Fruit fly (Drosophila melanogaster) whole organism, embryonic: ENCODE data around the gene Dpp10.
A peak's percentile ranks its signal among the peaks of the same experiment; 100 is the strongest.

Source experiments
- B-H2 ChIP-seq: fragments of 200-800 bp; sonication (Bioruptor generic); optimal IDR thresholded peaks from 2 replicates; lab custom pipeline; 2018; ENCODE audit warnings: missing biosample characterization, mild to moderate bottlenecking, missing genetic modification characterization
- CG1024 ChIP-seq: fragments of 200-800 bp; sonication (Bioruptor generic); IDR thresholded peaks from 2 replicates; pipeline ENCODE4 v1.3.6; 2022; ENCODE audit warnings: missing biosample characterization, missing genetic modification characterization
- CG10321 ChIP-seq: fragments of 200-800 bp; sonication (Bioruptor generic); IDR thresholded peaks from 2 replicates; pipeline ENCODE4 v1.3.6; 2022; ENCODE audit warnings: missing biosample characterization, missing genetic modification characterization
- CG11085 ChIP-seq: fragments of 200-800 bp; sonication (Bioruptor generic); IDR thresholded peaks from 2 replicates; pipeline ENCODE4 v1.3.6; 2022; ENCODE audit warnings: missing biosample characterization, missing genetic modification characterization
- CG11456 ChIP-seq: fragments of 200-800 bp; sonication (Bioruptor generic); IDR thresholded peaks from 3 replicates; pipeline ENCODE4 v1.3.6; 2022; ENCODE audit warnings: missing biosample characterization, missing genetic modification characterization
- CG11560 ChIP-seq: fragments of 200-800 bp; sonication (Bioruptor generic); IDR thresholded peaks from 3 replicates; pipeline ENCODE4 v1.3.6; 2022; ENCODE audit warnings: missing biosample characterization, missing genetic modification characterization
- CG12769 ChIP-seq: fragments of 200-800 bp; sonication (Bioruptor generic); optimal IDR thresholded peaks from 2 replicates; lab custom pipeline; 2019; ENCODE audit warnings: missing biosample characterization, mild to moderate bottlenecking, missing genetic modification characterization, moderate library complexity
- CG14710 ChIP-seq: fragments of 200-800 bp; sonication (Bioruptor generic); optimal IDR thresholded peaks from 3 replicates; lab custom pipeline; 2019; ENCODE audit warnings: missing biosample characterization, mild to moderate bottlenecking, missing genetic modification characterization, moderate library complexity
- CG15514 ChIP-seq: fragments of 200-800 bp; sonication (Bioruptor generic); optimal IDR thresholded peaks from 3 replicates; lab custom pipeline; 2017; ENCODE audit warnings: missing biosample characterization, missing genetic modification characterization, mild to moderate bottlenecking, moderate library complexity, missing genetic modification reagents
- CG17385 ChIP-seq: fragments of 200-800 bp; sonication (Bioruptor generic); optimal IDR thresholded peaks from 3 replicates; lab custom pipeline; 2018; ENCODE audit warnings: missing biosample characterization, mild to moderate bottlenecking, missing genetic modification characterization
- CG17829 ChIP-seq: fragments of 200-800 bp; optimal IDR thresholded peaks from 2 replicates; lab custom pipeline; 2019; ENCODE audit warnings: missing biosample characterization, mild to moderate bottlenecking, missing genetic modification characterization, moderate library complexity
- CG17912 ChIP-seq: fragments of 200-800 bp; sonication (Bioruptor generic); optimal IDR thresholded peaks from 2 replicates; lab custom pipeline; 2018; ENCODE audit warnings: missing biosample characterization, mild to moderate bottlenecking, missing genetic modification characterization
- CG1792 ChIP-seq: fragments of 200-800 bp; sonication (Bioruptor generic); optimal IDR thresholded peaks from 2 replicates; lab custom pipeline; 2016; ENCODE audit warnings: missing biosample characterization, missing genetic modification characterization
- CG18262 ChIP-seq: fragments of 200-800 bp; optimal IDR thresholded peaks from 3 replicates; lab custom pipeline; 2019; ENCODE audit warnings: missing biosample characterization, mild to moderate bottlenecking, missing genetic modification characterization, moderate library complexity
- CG2116 ChIP-seq: fragments of 200-800 bp; sonication (Bioruptor generic); optimal IDR thresholded peaks from 3 replicates; lab custom pipeline; 2018; ENCODE audit warnings: missing biosample characterization, mild to moderate bottlenecking, missing genetic modification characterization
- CG2875 ChIP-seq: fragments of 200-800 bp; sonication (Bioruptor generic); optimal IDR thresholded peaks from 2 replicates; lab custom pipeline; 2017; ENCODE audit warnings: missing biosample characterization, mild to moderate bottlenecking, missing genetic modification characterization, missing genetic modification reagents
- CG32767 ChIP-seq: fragments of 200-800 bp; sonication (Bioruptor generic); IDR thresholded peaks from 2 replicates; pipeline ENCODE4 v1.3.6; 2022; ENCODE audit warnings: missing biosample characterization, missing genetic modification characterization
- CG3726 ChIP-seq: fragments of 200-800 bp; sonication (Bioruptor generic); IDR thresholded peaks from 3 replicates; pipeline ENCODE4, ENCODE4 v1.3.6; 2022; ENCODE audit warnings: missing biosample characterization, missing genetic modification characterization
- CG4282 ChIP-seq: fragments of 200-800 bp; sonication (Bioruptor generic); optimal IDR thresholded peaks from 2 replicates; lab custom pipeline; 2016; ENCODE audit warnings: missing biosample characterization, missing genetic modification characterization
- CG6254 ChIP-seq: fragments of 200-800 bp; sonication (Bioruptor generic); optimal IDR thresholded peaks from 3 replicates; lab custom pipeline; 2017; ENCODE audit warnings: mild to moderate bottlenecking, missing biosample characterization, missing genetic modification reagents, missing genetic modification characterization
- CG6791 ChIP-seq: fragments of 200-800 bp; sonication (Bioruptor generic); IDR thresholded peaks from 3 replicates; pipeline ENCODE4 v1.3.6; 2022; ENCODE audit warnings: missing biosample characterization, missing genetic modification characterization; ENCODE audit not compliant: partially characterized antibody
- CG7271 ChIP-seq: fragments of 200-800 bp; sonication (Bioruptor generic); optimal IDR thresholded peaks from 2 replicates; lab custom pipeline; 2018; ENCODE audit warnings: missing biosample characterization, mild to moderate bottlenecking, missing genetic modification characterization, moderate library complexity
- CG8089 ChIP-seq: fragments of 200-800 bp; sonication (Bioruptor generic); optimal IDR thresholded peaks from 3 replicates; lab custom pipeline; 2016; ENCODE audit warnings: missing biosample characterization, missing genetic modification characterization
- Fer1 ChIP-seq: fragments of 200-800 bp; sonication (Bioruptor generic); optimal IDR thresholded peaks from 2 replicates; lab custom pipeline; 2017; ENCODE audit warnings: missing biosample characterization, mild to moderate bottlenecking, missing genetic modification characterization
- H2.0 ChIP-seq: fragments of 200-800 bp; sonication (Bioruptor generic); IDR thresholded peaks from 2 replicates; pipeline ENCODE4 v1.3.6; 2022; ENCODE audit warnings: missing biosample characterization, missing genetic modification characterization
- HLH54F ChIP-seq: fragments of 200-800 bp; sonication (Bioruptor generic); optimal IDR thresholded peaks from 3 replicates; lab custom pipeline; 2016; ENCODE audit warnings: missing biosample characterization, missing genetic modification characterization
- Hmx ChIP-seq: fragments of 200-800 bp; sonication (Bioruptor generic); optimal IDR thresholded peaks from 2 replicates; lab custom pipeline; 2016; ENCODE audit warnings: missing biosample characterization, missing genetic modification characterization
- Meics ChIP-seq: fragments of 200-800 bp; sonication (Bioruptor generic); optimal IDR thresholded peaks from 2 replicates; lab custom pipeline; 2017; ENCODE audit warnings: missing biosample characterization, mild to moderate bottlenecking, missing genetic modification characterization
- PHDP ChIP-seq: fragments of 200-800 bp; sonication (Bioruptor generic); optimal IDR thresholded peaks from 3 replicates; lab custom pipeline; 2018; ENCODE audit warnings: missing biosample characterization, mild to moderate bottlenecking, missing genetic modification characterization, moderate library complexity
- Scr ChIP-seq: fragments of 200-800 bp; sonication (Bioruptor generic); IDR thresholded peaks from 2 replicates; pipeline ENCODE4 v1.3.6; 2022; ENCODE audit warnings: missing biosample characterization, missing genetic modification characterization; ENCODE audit not compliant: partially characterized antibody
- Spps ChIP-seq: fragments of 200-800 bp; sonication (Bioruptor generic); optimal IDR thresholded peaks from 2 replicates; lab custom pipeline; 2018; ENCODE audit warnings: missing biosample characterization, mild to moderate bottlenecking, missing genetic modification characterization
- abd-A ChIP-seq: fragments of 200-800 bp; sonication (Bioruptor generic); optimal IDR thresholded peaks from 3 replicates; lab custom pipeline; 2019; ENCODE audit warnings: missing biosample characterization, mild to moderate bottlenecking, missing genetic modification characterization, moderate library complexity
- ato ChIP-seq: fragments of 200-800 bp; sonication (Bioruptor generic); IDR thresholded peaks from 2 replicates; pipeline ENCODE4 v1.3.6; 2022; ENCODE audit warnings: missing biosample characterization, missing genetic modification characterization; ENCODE audit not compliant: partially characterized antibody
- bab2 ChIP-seq: fragments of 200-800 bp; sonication (Bioruptor generic); optimal IDR thresholded peaks from 2 replicates; lab custom pipeline; 2016; ENCODE audit warnings: missing biosample characterization, missing genetic modification characterization
- cad ChIP-seq: fragments of >200 bp; optimal IDR thresholded peaks from 2 replicates; lab custom pipeline; 2017; ENCODE audit warnings: missing biosample characterization, missing genetic modification characterization
- cg ChIP-seq: fragments of 200-800 bp; sonication (Bioruptor generic); optimal IDR thresholded peaks from 3 replicates; lab custom pipeline; 2019; ENCODE audit warnings: missing biosample characterization, mild to moderate bottlenecking, missing genetic modification characterization, moderate library complexity
- chm ChIP-seq: fragments of 200-800 bp; sonication (Bioruptor generic); IDR thresholded peaks from 2 replicates; pipeline ENCODE4 v1.3.6; 2022; ENCODE audit warnings: missing biosample characterization, missing genetic modification characterization
- exex ChIP-seq: fragments of 200-800 bp; sonication (Bioruptor generic); optimal IDR thresholded peaks from 4 replicates; lab custom pipeline; 2018; ENCODE audit warnings: missing biosample characterization, mild to moderate bottlenecking, missing genetic modification characterization, moderate library complexity
- ind ChIP-seq: fragments of 200-800 bp; sonication (Bioruptor generic); optimal IDR thresholded peaks from 3 replicates; lab custom pipeline; 2016; ENCODE audit warnings: missing biosample characterization, missing genetic modification characterization
- klu ChIP-seq: fragments of 200-800 bp; sonication (Bioruptor generic); IDR thresholded peaks from 2 replicates; pipeline ENCODE4 v1.3.6; 2022; ENCODE audit warnings: missing biosample characterization, missing genetic modification characterization
- otp ChIP-seq: fragments of 200-800 bp; sonication (Bioruptor generic); IDR thresholded peaks from 3 replicates; pipeline ENCODE4, ENCODE4 v1.3.6; 2022; ENCODE audit warnings: missing biosample characterization, missing genetic modification characterization
- peb ChIP-seq: fragments of 200-800 bp; sonication (Bioruptor generic); IDR thresholded peaks from 2 replicates; pipeline ENCODE4 v1.3.6; 2022; ENCODE audit warnings: missing biosample characterization, missing genetic modification characterization
- ro ChIP-seq: fragments of 200-800 bp; sonication (Bioruptor generic); IDR thresholded peaks from 2 replicates; pipeline ENCODE4 v1.3.6; 2022; ENCODE audit warnings: missing biosample characterization, missing genetic modification characterization
- run ChIP-seq: fragments of 200-800 bp; sonication (Bioruptor generic); optimal IDR thresholded peaks from 3 replicates; lab custom pipeline; 2018; ENCODE audit warnings: missing biosample characterization, mild to moderate bottlenecking, missing genetic modification characterization
- salm ChIP-seq: fragments of 200-800 bp; sonication (Bioruptor generic); optimal IDR thresholded peaks from 2 replicates; lab custom pipeline; 2018; ENCODE audit warnings: missing biosample characterization, mild to moderate bottlenecking, missing genetic modification characterization
- sc ChIP-seq, 3 experiments: fragments of >200 bp in 2 of 3; fragments of 200-800 bp in 1 of 3; sonication (Bioruptor generic) in 1 of 3; optimal IDR thresholded peaks; 2 replicates in 2 of 3; 3 replicates in 1 of 3; lab custom pipeline; 2017; ENCODE audit warnings: mild to moderate bottlenecking in 1 of 3, missing biosample characterization in 1 of 3, missing genetic modification characterization in 1 of 3, missing genetic modification reagents in 1 of 3
- scrt ChIP-seq: fragments of 200-800 bp; sonication (Bioruptor generic); optimal IDR thresholded peaks from 2 replicates; lab custom pipeline; 2018; ENCODE audit warnings: missing biosample characterization, mild to moderate bottlenecking, missing genetic modification characterization, moderate library complexity
- tio ChIP-seq: fragments of 200-800 bp; sonication (Bioruptor generic); optimal IDR thresholded peaks from 2 replicates; lab custom pipeline; 2017; ENCODE audit warnings: missing biosample characterization, missing genetic modification characterization, inconsistent platforms
- usp ChIP-seq: fragments of >200 bp; optimal IDR thresholded peaks from 2 replicates; lab custom pipeline; 2017; ENCODE audit warnings: missing biosample characterization, missing genetic modification characterization

The Dpp10 gene

dm6 chr2L:6647103-6647711 lies 46.3 kb upstream of the Dpp10 start (continued):
- TF ChIP-seq otp (GFP tag; lab: Robert Waterston, UW) (peak; percentile 98), cg (GFP tag; lab: Kevin White, UChicago) (peak; percentile 89), CG4282 (peak; percentile 98), CG2116 (peak; percentile 92), CG3726 (GFP tag; lab: Robert Waterston, UW) (peak; percentile 96), CG11560 (tag; lab: Robert Waterston, UW) (peak; percentile 84; the same call in 2 of the 3 replicates), run (tag; lab: Kevin White, UChicago) (peak; percentile 98), cad (GFP tag; lab: Kevin White, UChicago) (no peak), Meics (GFP tag; lab: Kevin White, UChicago) (peak; percentile 97), CG12769 (peak; percentile 98), ato (0 out of 2 replicates have a peak, but pooled peaks have one; percentile 26), CG14710 (peak; percentile 97), salm (tag; lab: Kevin White, UChicago) (peak; percentile 99), usp (GFP tag; lab: Kevin White, UChicago) (no peak), CG1024 (GFP tag; lab: Robert Waterston, UW) (peak; percentile 95), H2.0 (GFP tag; lab: Robert Waterston, UW) (peak; percentile 97), CG1792 (GFP tag; lab: Kevin White, UChicago) (peak; percentile 95), CG6791 (GFP tag; lab: Robert Waterston, UW) (peak; percentile 59; the same call in 1 of the 3 replicates), abd-A (tag; lab: Kevin White, UChicago) (peak; percentile 92), Fer1 (GFP tag; lab: Kevin White, UChicago) (peak; percentile 98), chm (GFP tag; lab: Robert Waterston, UW) (peak; percentile 97), CG8089 (GFP tag; lab: Kevin White, UChicago) (peak; percentile 98), Scr (peak; percentile 46; the same call in 1 of the 2 replicates), CG7271 (tag; lab: Kevin White, UChicago) (peak; percentile 93), CG32767 (GFP tag; lab: Robert Waterston, UW) (peak; percentile 98), peb (peak; percentile 94), scrt (GFP tag; lab: Kevin White, UChicago) (peak; percentile 89), CG17385 (peak; percentile 96), bab2 (GFP tag; lab: Kevin White, UChicago) (peak; percentile 99), PHDP (tag; lab: Kevin White, UChicago) (peak; percentile 99), CG11456 (GFP tag; lab: Robert Waterston, UW) (peak; percentile 96), sc (optimal IDR thresholded peaks at IDR 0.05; lab: Kevin White, UChicago) (no peak), sc (GFP tag; optimal IDR thresholded peaks at IDR 0.05; lab: Kevin White, UChicago) (peak; percentile 98), HLH54F (GFP tag; lab: Kevin White, UChicago) (peak; percentile 97), CG17829 (tag; lab: Kevin White, UChicago) (peak; percentile 99), exex (tag; lab: Kevin White, UChicago) (peak; percentile 89), tio (GFP tag; lab: Kevin White, UChicago) (peak; percentile 98), Spps (peak; percentile 97), CG11085 (GFP tag; lab: Robert Waterston, UW) (peak; percentile 94), klu (GFP tag; lab: Robert Waterston, UW) (peak; percentile 91), CG18262 (tag; lab: Kevin White, UChicago) (peak; percentile 99), B-H2 (GFP tag; lab: Kevin White, UChicago) (peak; percentile 93), CG15514 (GFP tag; lab: Kevin White, UChicago) (peak; percentile 94), ind (GFP tag; lab: Kevin White, UChicago) (peak; percentile 98), CG6254 (peak; percentile 98), ro (GFP tag; lab: Robert Waterston, UW) (peak; percentile 90), CG17912 (GFP tag; lab: Kevin White, UChicago) (peak; percentile 97), CG2875 (GFP tag; lab: Kevin White, UChicago) (peak; percentile 99), CG10321 (GFP tag; lab: Robert Waterston, UW) (peak; percentile 82), Hmx (GFP tag; lab: Kevin White, UChicago) (no peak)
